Worm (Caenorhabditis elegans) whole organism, L1 larva: ENCODE data around the gene ZK370.6.

ENCODE experiments used
- sox-4 ChIP-seq: sonication (generic microtip); optimal IDR thresholded peaks from 2 replicates; lab custom pipeline; 2016; ENCODE audit warnings: missing genetic modification characterization, missing compliant biosample characterization
- ztf-11 ChIP-seq, 2 experiments: sonication (generic microtip); optimal IDR thresholded peaks; 2 replicates each; lab custom pipeline; 2016 to 2017; ENCODE audit warnings: missing genetic modification characterization in 2 of 2, missing biosample characterization in 1 of 2, missing compliant biosample characterization in 1 of 2

DNA sequence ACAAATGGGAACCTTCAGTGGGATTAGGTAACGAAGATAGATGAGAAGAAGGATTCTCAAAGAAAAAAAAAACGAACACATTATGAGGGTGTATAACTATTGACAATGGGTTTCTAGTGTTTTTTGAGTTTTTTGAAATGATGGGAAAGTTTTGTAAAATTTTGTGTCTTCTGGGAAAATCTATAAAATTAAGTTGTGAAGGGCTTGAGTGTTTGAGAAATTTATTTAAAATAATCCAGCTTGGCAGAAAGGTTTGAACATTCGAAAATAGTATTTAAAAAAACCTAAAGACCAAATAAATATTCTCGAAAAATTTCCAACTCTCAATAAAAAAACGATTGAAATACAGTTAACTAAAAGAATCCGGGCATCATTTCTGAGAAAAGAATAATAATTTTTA lies 1.6 kb upstream of the ZK370.6 start:
- TF ChIP-seq sox-4 (tag; lab: Kevin White, UChicago) (no peak), ztf-11 (tag; optimal IDR thresholded peaks at IDR 0.05; lab: Kevin White, UChicago) (no peak)
